Fruit fly (Drosophila melanogaster) whole organism, prepupa: ENCODE data around the gene Fancl.
A peak's percentile ranks its signal among the peaks of the same experiment; 100 is the strongest.

Experiments used
- Blimp-1 ChIP-seq: fragments of 200-800 bp; sonication (Bioruptor generic); optimal IDR thresholded peaks from 3 replicates; lab custom pipeline; 2017; ENCODE audit warnings: missing biosample characterization, missing genetic modification characterization, mild to moderate bottlenecking, moderate library complexity, missing genetic modification reagents
- CG10631 ChIP-seq: fragments of 200-800 bp; sonication (Bioruptor generic); optimal IDR thresholded peaks from 2 replicates; lab custom pipeline; 2016; ENCODE audit warnings: missing biosample characterization, missing genetic modification characterization
- CG10669 ChIP-seq: fragments of 200-800 bp; sonication (Bioruptor generic); optimal IDR thresholded peaks from 3 replicates; lab custom pipeline; 2018; ENCODE audit warnings: missing biosample characterization, mild to moderate bottlenecking, missing genetic modification characterization, moderate library complexity
- CG11294 ChIP-seq: fragments of 200-800 bp; sonication (Bioruptor generic); IDR thresholded peaks from 2 replicates; pipeline ENCODE4 v1.3.6; 2022; ENCODE audit warnings: missing biosample characterization, missing genetic modification characterization
- CG11902 ChIP-seq: fragments of 200-800 bp; sonication (Bioruptor generic); optimal IDR thresholded peaks from 3 replicates; lab custom pipeline; 2016; ENCODE audit warnings: missing biosample characterization, missing genetic modification characterization
- CG15336 ChIP-seq: fragments of 200-800 bp; sonication (Bioruptor generic); IDR thresholded peaks from 2 replicates; pipeline ENCODE4 v1.3.6; 2022; ENCODE audit warnings: missing biosample characterization, missing genetic modification characterization
- CG1621 ChIP-seq: fragments of 200-800 bp; sonication (Bioruptor generic); optimal IDR thresholded peaks from 3 replicates; lab custom pipeline; 2018; ENCODE audit warnings: missing biosample characterization, mild to moderate bottlenecking, missing genetic modification characterization
- CG16779 ChIP-seq: fragments of 200-800 bp; sonication (Bioruptor generic); optimal IDR thresholded peaks from 3 replicates; lab custom pipeline; 2017; ENCODE audit warnings: missing biosample characterization, mild to moderate bottlenecking, missing genetic modification characterization
- CG3919 ChIP-seq: fragments of 200-800 bp; sonication (Bioruptor generic); optimal IDR thresholded peaks from 3 replicates; lab custom pipeline; 2016; ENCODE audit warnings: missing biosample characterization, missing genetic modification characterization
- CG4318 ChIP-seq: fragments of 200-800 bp; sonication (Bioruptor generic); optimal IDR thresholded peaks from 3 replicates; lab custom pipeline; 2017; ENCODE audit warnings: missing biosample characterization, mild to moderate bottlenecking, missing genetic modification characterization
- CG6163 ChIP-seq: fragments of 200-800 bp; sonication (Bioruptor generic); IDR thresholded peaks from 3 replicates; pipeline ENCODE4 v1.3.6; 2022; ENCODE audit warnings: missing biosample characterization, missing genetic modification characterization
- CG6808 ChIP-seq: fragments of 200-800 bp; sonication (Bioruptor generic); optimal IDR thresholded peaks from 3 replicates; lab custom pipeline; 2017; ENCODE audit warnings: missing biosample characterization, missing genetic modification characterization, mild to moderate bottlenecking, moderate library complexity, missing genetic modification reagents
- CG6854 ChIP-seq: fragments of 200-800 bp; sonication (Bioruptor generic); optimal IDR thresholded peaks from 2 replicates; lab custom pipeline; 2017; ENCODE audit warnings: missing biosample characterization, mild to moderate bottlenecking, missing genetic modification characterization
- CG8119 ChIP-seq: fragments of 200-800 bp; sonication (Bioruptor generic); IDR thresholded peaks from 3 replicates; pipeline ENCODE4 v1.3.6; 2022; ENCODE audit warnings: missing biosample characterization, missing genetic modification characterization
- CG8319 ChIP-seq: fragments of 200-800 bp; sonication (Bioruptor generic); optimal IDR thresholded peaks from 3 replicates; lab custom pipeline; 2016; ENCODE audit warnings: missing biosample characterization, missing genetic modification characterization
- Eip75B ChIP-seq: fragments of 200-800 bp; sonication (Bioruptor generic); optimal IDR thresholded peaks from 3 replicates; lab custom pipeline; 2016; ENCODE audit warnings: missing biosample characterization, missing genetic modification characterization
- Eip78C ChIP-seq: fragments of 200-800 bp; sonication (Bioruptor generic); peaks from one replicate; lab custom pipeline; 2016; ENCODE audit warnings: missing biosample characterization, missing genetic modification characterization
- Eip93F ChIP-seq: fragments of 200-800 bp; sonication (Bioruptor generic); optimal IDR thresholded peaks from 2 replicates; lab custom pipeline; 2016; ENCODE audit warnings: missing biosample characterization, mild to moderate bottlenecking, missing genetic modification characterization
- Ets21C ChIP-seq: fragments of 200-800 bp; sonication (Bioruptor generic); optimal IDR thresholded peaks from 3 replicates; lab custom pipeline; 2016; ENCODE audit warnings: missing biosample characterization, missing genetic modification characterization
- Ets96B ChIP-seq: fragments of 200-800 bp; optimal IDR thresholded peaks from 2 replicates; lab custom pipeline; 2019; ENCODE audit warnings: missing biosample characterization, mild to moderate bottlenecking, missing genetic modification characterization, moderate library complexity
- Gug ChIP-seq: fragments of 200-800 bp; sonication (Bioruptor generic); IDR thresholded peaks from 2 replicates; pipeline ENCODE4 v1.3.6; 2022; ENCODE audit warnings: missing biosample characterization, missing genetic modification characterization
- Hr38 ChIP-seq: sonication (Bioruptor generic); optimal IDR thresholded peaks from 2 replicates; lab custom pipeline; 2016; ENCODE audit warnings: missing biosample characterization, missing genetic modification characterization
- Hr39 ChIP-seq: fragments of 200-800 bp; sonication (Bioruptor generic); optimal IDR thresholded peaks from 2 replicates; lab custom pipeline; 2016; ENCODE audit warnings: missing biosample characterization, missing genetic modification characterization
- Hr4 ChIP-seq: fragments of 200-800 bp; sonication (Bioruptor generic); optimal IDR thresholded peaks from 3 replicates; lab custom pipeline; 2016; ENCODE audit warnings: missing biosample characterization, missing genetic modification characterization
- Met ChIP-seq: fragments of 200-800 bp; sonication (Bioruptor generic); optimal IDR thresholded peaks from 3 replicates; lab custom pipeline; 2016; ENCODE audit warnings: missing biosample characterization, missing genetic modification characterization
- OdsH ChIP-seq: fragments of 200-800 bp; sonication (Bioruptor generic); optimal IDR thresholded peaks from 3 replicates; lab custom pipeline; 2016; ENCODE audit warnings: missing biosample characterization, missing genetic modification characterization
- Smox ChIP-seq: fragments of 200-800 bp; sonication (Bioruptor generic); optimal IDR thresholded peaks from 3 replicates; lab custom pipeline; 2016; ENCODE audit warnings: missing biosample characterization, missing genetic modification characterization
- Sox102F ChIP-seq: fragments of 200-800 bp; sonication (Bioruptor generic); optimal IDR thresholded peaks from 2 replicates; lab custom pipeline; 2016; ENCODE audit warnings: missing biosample characterization, mild to moderate bottlenecking, missing genetic modification characterization
- Sox14 ChIP-seq: fragments of 200-800 bp; sonication (Bioruptor generic); optimal IDR thresholded peaks from 3 replicates; lab custom pipeline; 2016; ENCODE audit warnings: missing biosample characterization, missing genetic modification characterization
- acj6 ChIP-seq: fragments of 200-800 bp; sonication (Bioruptor generic); optimal IDR thresholded peaks from 3 replicates; lab custom pipeline; 2016; ENCODE audit warnings: missing biosample characterization, missing genetic modification characterization
- cyc ChIP-seq: fragments of 200-800 bp; sonication (Bioruptor generic); optimal IDR thresholded peaks from 3 replicates; lab custom pipeline; 2016; ENCODE audit warnings: missing biosample characterization, missing genetic modification characterization
- dsx ChIP-seq: fragments of 200-800 bp; optimal IDR thresholded peaks from 3 replicates; lab custom pipeline; 2019; ENCODE audit warnings: missing biosample characterization, mild to moderate bottlenecking, missing genetic modification characterization, moderate library complexity; ENCODE audit not compliant: poor library complexity, severe bottlenecking
- eg ChIP-seq: fragments of 200-800 bp; sonication (Bioruptor generic); IDR thresholded peaks from 3 replicates; pipeline ENCODE4 v1.3.6; 2022; ENCODE audit warnings: missing biosample characterization, missing genetic modification characterization
- fd59A ChIP-seq: fragments of 200-800 bp; sonication (Bioruptor generic); optimal IDR thresholded peaks from 2 replicates; lab custom pipeline; 2017; ENCODE audit warnings: missing biosample characterization, mild to moderate bottlenecking, missing genetic modification characterization, missing genetic modification reagents
- fd85E ChIP-seq: fragments of 200-800 bp; sonication (Bioruptor generic); optimal IDR thresholded peaks from 3 replicates; lab custom pipeline; 2016; ENCODE audit warnings: missing biosample characterization, missing genetic modification characterization
- fkh ChIP-seq: fragments of 200-800 bp; sonication (Bioruptor generic); optimal IDR thresholded peaks from 3 replicates; lab custom pipeline; 2017; ENCODE audit warnings: missing biosample characterization, mild to moderate bottlenecking, missing genetic modification characterization, moderate library complexity
- lz ChIP-seq: fragments of 200-800 bp; sonication (Bioruptor generic); optimal IDR thresholded peaks from 3 replicates; lab custom pipeline; 2016; ENCODE audit warnings: missing biosample characterization, missing genetic modification characterization
- salr ChIP-seq, 2 experiments: fragments of 200-800 bp; sonication (Bioruptor generic); optimal IDR thresholded peaks; 3 replicates each; lab custom pipeline; 2016 to 2018; ENCODE audit warnings: missing biosample characterization in 2 of 2, missing genetic modification characterization in 2 of 2, mild to moderate bottlenecking in 1 of 2
- spab ChIP-seq: fragments of 200-800 bp; sonication (Bioruptor generic); optimal IDR thresholded peaks from 2 replicates; lab custom pipeline; 2017; ENCODE audit warnings: missing biosample characterization, mild to moderate bottlenecking, missing genetic modification characterization, missing genetic modification reagents
- ss ChIP-seq, 2 experiments: fragments of 200-800 bp; sonication (Bioruptor generic); optimal IDR thresholded peaks; 2 replicates in 1 of 2; 3 replicates in 1 of 2; lab custom pipeline; 2017 to 2018; ENCODE audit warnings: mild to moderate bottlenecking in 2 of 2, missing biosample characterization in 2 of 2, missing genetic modification characterization in 2 of 2, moderate library complexity in 1 of 2
- svp ChIP-seq: fragments of 200-800 bp; sonication (Bioruptor generic); peaks from one replicate; lab custom pipeline; 2016; ENCODE audit warnings: missing biosample characterization, missing genetic modification characterization
- topi ChIP-seq: fragments of 200-800 bp; sonication (Bioruptor generic); optimal IDR thresholded peaks from 3 replicates; lab custom pipeline; 2016; ENCODE audit warnings: missing biosample characterization, missing genetic modification characterization
- vri ChIP-seq: fragments of 200-800 bp; sonication (Bioruptor generic); optimal IDR thresholded peaks from 3 replicates; lab custom pipeline; 2016; ENCODE audit warnings: missing biosample characterization, mild to moderate bottlenecking, missing genetic modification characterization

The Fancl gene

DNA sequence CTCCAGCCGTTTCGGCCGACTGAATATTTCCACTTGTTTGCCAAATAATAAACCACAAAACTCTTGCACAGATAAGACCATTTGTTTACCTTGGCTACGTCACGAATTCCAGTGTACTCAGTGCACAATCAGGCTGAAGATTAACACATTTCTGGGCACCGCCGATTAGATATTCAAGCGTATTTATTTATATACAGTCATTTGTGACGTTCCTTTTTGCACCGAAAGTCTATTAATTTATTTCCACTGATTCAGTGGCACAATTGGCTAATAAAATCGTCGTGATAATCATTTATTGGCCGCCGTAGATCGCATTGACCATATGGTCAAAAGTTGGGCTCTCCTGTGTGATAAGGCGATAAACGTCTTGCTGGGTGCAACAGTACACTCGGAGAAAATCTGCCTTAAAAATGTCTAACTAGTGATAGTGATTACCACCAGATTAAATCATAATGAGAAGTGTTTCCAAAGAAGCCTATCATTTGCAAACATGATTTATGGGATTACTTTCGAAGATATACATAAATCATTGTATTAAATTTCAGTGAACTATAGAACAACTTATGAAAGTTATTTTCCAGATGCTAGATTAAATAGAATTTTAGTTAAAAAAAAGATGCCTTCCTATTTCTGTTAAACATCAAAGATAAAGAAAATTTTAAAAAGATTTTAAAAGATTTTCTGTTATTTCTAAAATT, 1.8 kb upstream of the Fancl start:
- peak; percentile 87 for TF ChIP-seq vri (GFP tag; lab: Kevin White, UChicago)
- no peak for TF ChIP-seq CG16779 (tag; lab: Kevin White, UChicago)
- peak; percentile 79 for TF ChIP-seq Eip93F (GFP tag; lab: Kevin White, UChicago)
- peak; percentile 15 for TF ChIP-seq Hr39
- peak; percentile 12 for TF ChIP-seq Eip78C (GFP tag; lab: Kevin White, UChicago)
- peak; percentile 29 for TF ChIP-seq Met (GFP tag; lab: Kevin White, UChicago)
- TF ChIP-seq fkh: peak; percentile 46
- no peak for TF ChIP-seq Hr4 (GFP tag; lab: Kevin White, UChicago)

DNA sequence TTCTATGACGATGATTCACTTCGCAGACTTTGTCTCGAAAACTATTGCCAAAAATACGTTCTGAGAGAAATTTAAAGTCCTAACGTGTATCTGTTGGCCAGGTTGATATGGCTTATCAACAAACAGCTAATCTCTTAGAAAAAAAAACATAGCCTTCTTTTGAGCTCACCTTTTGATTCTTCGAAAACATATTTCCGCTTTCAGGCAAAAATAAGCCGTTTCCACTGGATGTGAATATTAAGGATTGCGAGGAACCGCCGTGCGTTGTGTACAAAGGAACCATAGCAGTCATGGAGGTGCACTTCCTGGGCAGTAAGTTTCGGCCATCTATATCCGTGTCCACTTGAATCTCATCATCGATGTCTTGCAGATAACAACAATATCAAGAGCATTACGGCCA, 890 bp upstream of the Fancl start:
- TF ChIP-seq Sox102F (GFP tag; lab: Kevin White, UChicago): no peak
- TF ChIP-seq dsx (GFP tag; lab: Kevin White, UChicago): no peak
- no peak for TF ChIP-seq vri (GFP tag; lab: Kevin White, UChicago)
- TF ChIP-seq CG3919 (GFP tag; lab: Kevin White, UChicago): no peak
- TF ChIP-seq Eip75B: no peak
- TF ChIP-seq Blimp-1: no peak
- TF ChIP-seq CG8119 (GFP tag; lab: Robert Waterston, UW): no peak
- no peak for TF ChIP-seq fd59A (GFP tag; lab: Kevin White, UChicago)
- TF ChIP-seq Met (GFP tag; lab: Kevin White, UChicago): no peak
- TF ChIP-seq ss (GFP tag; optimal IDR thresholded peaks at IDR 0.05; lab: Kevin White, UChicago): no peak
- TF ChIP-seq CG11294 (GFP tag; lab: Robert Waterston, UW): no peak
- no peak for TF ChIP-seq CG6808 (GFP tag; lab: Kevin White, UChicago)
- no peak for TF ChIP-seq CG10669 (GFP tag; lab: Kevin White, UChicago)
- TF ChIP-seq Eip78C (GFP tag; lab: Kevin White, UChicago): no peak
- no peak for TF ChIP-seq svp (GFP tag; lab: Kevin White, UChicago)
- TF ChIP-seq CG8319 (GFP tag; lab: Kevin White, UChicago): no peak
- no peak for TF ChIP-seq acj6
- no peak for TF ChIP-seq CG11902 (GFP tag; lab: Kevin White, UChicago)
- TF ChIP-seq CG1621 (tag; lab: Kevin White, UChicago): no peak

DNA sequence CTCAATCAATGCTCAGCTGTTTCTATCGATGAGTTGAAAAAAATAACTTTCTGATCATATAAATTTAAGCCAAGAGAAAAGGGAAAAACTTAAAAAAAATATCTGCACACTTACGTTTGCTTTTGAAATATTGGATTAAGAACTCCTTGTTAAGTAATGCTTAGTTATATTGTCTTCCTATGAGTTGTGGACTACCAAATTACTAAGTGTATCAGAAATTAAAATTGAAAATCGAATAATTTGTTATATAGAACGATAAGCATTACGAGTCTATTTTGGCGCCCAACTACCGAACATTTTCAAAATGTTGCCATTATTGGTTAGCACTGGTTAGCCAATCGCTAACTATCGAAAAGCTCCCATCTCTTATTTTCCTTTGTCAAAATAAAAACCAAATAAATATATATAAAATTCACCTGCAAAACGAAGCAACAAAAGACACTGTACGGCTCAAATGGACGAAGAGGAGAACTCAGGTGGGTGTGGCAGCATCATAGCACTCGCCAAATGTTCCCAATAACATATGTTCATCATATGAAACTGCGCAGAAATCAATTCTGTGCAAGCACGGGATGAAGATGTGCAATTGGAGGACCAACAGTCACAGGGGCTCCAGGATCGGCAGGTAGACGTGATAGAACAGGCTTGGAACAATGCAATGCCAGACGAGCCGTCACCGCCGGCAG, 3.7 kb downstream of the Fancl start, which contains the start of gene ohgt:
Gene ohgt, plus strand, starts transcription at position 358 of the 686 bp plus-strand sequence.
- no peak for TF ChIP-seq Ets21C (GFP tag; lab: Kevin White, UChicago)
- peak; percentile 3 for TF ChIP-seq fd59A (GFP tag; lab: Kevin White, UChicago)
- peak; percentile 31 for TF ChIP-seq CG10631 (GFP tag; lab: Kevin White, UChicago)
- no peak for TF ChIP-seq salr (GFP tag; optimal IDR thresholded peaks at IDR 0.05; lab: Kevin White, UChicago)
- peak; percentile 25 for TF ChIP-seq lz (GFP tag; lab: Kevin White, UChicago)
- no peak for TF ChIP-seq CG1621 (tag; lab: Kevin White, UChicago)
- no peak for TF ChIP-seq CG8319 (GFP tag; lab: Kevin White, UChicago)
- TF ChIP-seq ss (GFP tag; optimal IDR thresholded peaks at IDR 0.05; lab: Kevin White, UChicago): no peak
- TF ChIP-seq CG6808 (GFP tag; lab: Kevin White, UChicago): peak; percentile 98
- TF ChIP-seq Smox (GFP tag; lab: Kevin White, UChicago): no peak
- no peak for TF ChIP-seq spab (GFP tag; lab: Kevin White, UChicago)
- no peak for TF ChIP-seq CG3919 (GFP tag; lab: Kevin White, UChicago)
- peak; percentile 32 for TF ChIP-seq cyc (GFP tag; lab: Kevin White, UChicago)
- no peak for TF ChIP-seq Blimp-1
- peak; percentile 73 for TF ChIP-seq Sox14
- no peak for TF ChIP-seq CG4318 (GFP tag; lab: Kevin White, UChicago)
- no peak for TF ChIP-seq CG11294 (GFP tag; lab: Robert Waterston, UW)
- no peak for TF ChIP-seq CG6854 (GFP tag; lab: Kevin White, UChicago)
- no peak; the same call in 2 of the 3 replicates for TF ChIP-seq CG8119 (GFP tag; lab: Robert Waterston, UW)
- no peak for TF ChIP-seq Hr38 (GFP tag; lab: Kevin White, UChicago)
- TF ChIP-seq CG6163 (GFP tag; lab: Robert Waterston, UW): no peak
- peak; percentile 43 for TF ChIP-seq acj6
- no peak for TF ChIP-seq Gug (GFP tag; lab: Robert Waterston, UW)
- TF ChIP-seq eg: no peak
- no peak for TF ChIP-seq Ets96B (tag; lab: Kevin White, UChicago)
- peak; percentile 41 for TF ChIP-seq Hr39
- peak; percentile 29 for TF ChIP-seq topi (GFP tag; lab: Kevin White, UChicago)
- TF ChIP-seq OdsH (GFP tag; lab: Kevin White, UChicago): no peak
- no peak for TF ChIP-seq fd85E
- no peak for TF ChIP-seq Eip75B
- TF ChIP-seq CG15336 (GFP tag; lab: Robert Waterston, UW): 0 out of 2 replicates have a peak, but pooled peaks have one; percentile 38
- TF ChIP-seq CG10669 (GFP tag; lab: Kevin White, UChicago): peak; percentile 33
- TF ChIP-seq Hr4 (GFP tag; lab: Kevin White, UChicago): peak; percentile 59
